Worm (Caenorhabditis elegans): ENCODE data around the gene C39F7.5.

Gene C39F7.5

DNA sequence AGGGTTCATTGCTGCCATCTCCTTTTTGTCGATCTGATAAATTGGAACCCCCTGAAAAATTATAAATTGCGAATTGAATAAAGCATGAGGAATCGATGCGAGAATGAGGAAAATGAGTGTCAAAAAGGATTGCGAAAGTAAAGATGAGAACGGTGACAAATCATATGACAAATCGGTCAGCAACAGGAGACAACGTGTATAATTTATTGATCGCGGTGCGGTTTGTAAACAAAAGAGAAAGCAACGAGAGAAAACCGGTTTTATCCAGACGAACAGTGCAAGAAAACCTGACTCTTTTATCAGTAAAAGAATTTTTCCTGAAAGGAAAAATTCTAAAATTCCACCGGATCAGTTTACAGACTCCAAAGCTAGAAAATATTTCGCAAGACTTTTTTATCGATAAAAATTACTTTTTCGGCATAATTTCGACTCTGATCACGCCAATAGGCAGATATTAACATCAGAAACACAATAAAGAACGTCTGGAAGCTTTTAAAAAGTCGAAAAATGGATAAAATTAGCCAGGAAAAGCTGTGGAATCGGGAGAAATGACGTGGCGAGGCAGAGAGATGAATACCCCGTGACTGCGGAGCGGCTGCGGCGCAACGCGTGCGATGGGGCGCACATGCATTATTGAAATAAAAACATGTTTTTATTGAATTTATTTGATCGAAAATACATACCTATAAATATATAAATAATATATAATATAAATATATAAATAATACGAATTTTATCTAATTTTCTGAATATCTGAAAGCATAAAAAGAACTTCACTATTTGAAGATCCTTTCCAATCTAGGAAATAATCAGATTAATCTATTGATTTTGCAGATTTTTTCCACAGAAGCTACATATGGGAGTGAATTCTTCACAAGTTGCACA, at the start of gene C39F7.5, which contains the start of gene rab-1:
Gene C39F7.5 (plus strand): TSS at position 835 of the 885 bp plus-strand sequence.
Gene rab-1 (minus strand): TSS at position 51 of the 885 bp plus-strand sequence.
- peak; percentile 42 for TF ChIP-seq lsy-2 (tag; optimal IDR thresholded peaks at IDR 0.05)
- peak; percentile 41 for TF ChIP-seq pha-4 (tag; optimal IDR thresholded peaks at IDR 0.05)
- peak; percentile 84 for TF ChIP-seq mep-1 (tag; optimal IDR thresholded peaks at IDR 0.05)
- no peak for TF ChIP-seq unc-120 (tag; optimal IDR thresholded peaks at IDR 0.05; ENCODE audit: poor library complexity, severe bottlenecking)
- TF ChIP-seq nhr-28 (tag; optimal IDR thresholded peaks at IDR 0.05) = no peak
- no peak for TF ChIP-seq nhr-12 (tag; optimal IDR thresholded peaks at IDR 0.05)
- TF ChIP-seq ham-2 (GFP tag; optimal IDR thresholded peaks at IDR 0.05) = peak; percentile 65
- TF ChIP-seq ces-1 (GFP tag; optimal IDR thresholded peaks at IDR 0.05) = peak; percentile 56
- no peak for TF ChIP-seq elt-1 (tag; optimal IDR thresholded peaks at IDR 0.05; ENCODE audit: borderline replicate concordance, insufficient read depth)
- TF ChIP-seq sptf-1 (tag; optimal IDR thresholded peaks at IDR 0.05) = peak; percentile 12
- TF ChIP-seq unc-39 (tag; optimal IDR thresholded peaks at IDR 0.05) = no peak
- TF ChIP-seq flh-1 (GFP tag; optimal IDR thresholded peaks at IDR 0.05) = no peak
- TF ChIP-seq lin-13 (tag; optimal IDR thresholded peaks at IDR 0.05) = peak; percentile 10
- TF ChIP-seq ceh-39 (tag; optimal IDR thresholded peaks at IDR 0.05) = peak; percentile 11

DNA sequence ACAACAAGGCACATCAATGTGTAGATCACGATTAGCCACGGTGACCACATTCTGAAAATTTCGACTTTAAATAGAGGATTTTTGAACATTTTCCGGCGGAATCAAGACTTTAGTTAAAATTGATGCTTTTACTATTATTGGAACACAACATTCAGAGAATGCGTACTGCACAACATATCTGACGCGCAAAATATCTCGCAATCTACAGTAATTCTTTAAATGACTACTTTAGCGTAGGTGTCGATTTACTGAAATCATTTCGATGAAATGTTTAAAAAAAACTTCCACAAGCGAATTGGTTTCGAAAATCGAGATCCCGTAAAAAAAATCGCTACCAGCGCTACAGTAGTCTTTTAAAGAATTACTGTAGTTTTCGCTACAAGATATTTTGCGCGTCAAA, 44.1 kb upstream of the C39F7.5 start, which contains the start of gene Y50D4A.10:
Gene Y50D4A.10 (minus strand): TSS at position 57 of the 400 bp plus-strand sequence.
- TF ChIP-seq zip-8 (tag; optimal IDR thresholded peaks at IDR 0.05) (peak; percentile 84), sem-2 (GFP tag; optimal IDR thresholded peaks at IDR 0.05) (no peak), ceh-39 (tag; optimal IDR thresholded peaks at IDR 0.05) (no peak), cnd-1 (tag; optimal IDR thresholded peaks at IDR 0.05) (no peak), mls-2 (tag; optimal IDR thresholded peaks at IDR 0.05) (no peak), nhr-28 (tag; optimal IDR thresholded peaks at IDR 0.05) (no peak), ceh-83 (GFP tag; optimal IDR thresholded peaks at IDR 0.05) (no peak), unc-120 (tag; optimal IDR thresholded peaks at IDR 0.05; ENCODE audit: poor library complexity, severe bottlenecking) (no peak)

DNA sequence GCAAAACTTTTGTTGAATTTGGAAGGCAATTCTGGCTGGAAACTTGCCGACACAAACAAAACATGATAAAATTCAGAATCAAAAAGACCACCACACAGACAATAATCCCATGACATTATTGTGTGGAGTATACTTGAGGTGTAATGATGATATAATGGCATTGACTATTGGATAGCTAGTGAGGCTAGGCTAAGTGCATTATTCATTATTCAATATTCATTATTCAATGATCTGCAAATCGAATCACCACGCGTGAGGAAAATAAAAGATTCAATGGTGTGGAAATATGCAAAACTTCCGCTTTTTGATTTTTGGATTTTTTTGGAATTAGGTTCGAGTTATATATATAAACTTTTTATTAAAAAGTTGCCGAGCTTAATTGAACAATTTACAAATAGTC, 41.0 kb upstream of the C39F7.5 start:
- TF ChIP-seq ces-1 (GFP tag; optimal IDR thresholded peaks at IDR 0.05) (peak; percentile 98), tbx-8 (GFP tag; optimal IDR thresholded peaks at IDR 0.05) (no peak)

DNA sequence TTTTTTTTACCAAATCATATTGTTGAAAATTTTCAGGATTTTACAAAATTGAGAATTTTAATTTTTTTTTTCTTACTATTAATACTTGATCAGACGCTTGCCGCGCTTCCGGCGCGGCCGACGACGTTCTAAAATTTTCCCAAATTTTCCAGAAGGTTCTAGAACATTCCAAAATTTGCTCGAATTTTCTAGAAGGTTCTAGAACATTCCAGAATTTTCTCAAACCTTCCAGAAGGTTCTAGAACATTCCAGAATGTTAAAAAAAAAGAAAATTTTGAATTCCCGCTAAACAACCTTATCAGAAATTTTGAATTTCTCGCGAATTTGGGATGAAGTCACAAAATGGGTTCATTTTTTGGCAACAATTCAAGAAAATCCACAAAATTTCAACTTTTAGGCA, 38.3 kb upstream of the C39F7.5 start:
- TF ChIP-seq nhr-12 (tag; optimal IDR thresholded peaks at IDR 0.05) (no peak), ces-1 (GFP tag; optimal IDR thresholded peaks at IDR 0.05) (no peak), ztf-11 (tag; optimal IDR thresholded peaks at IDR 0.05) (no peak), sptf-1 (tag; optimal IDR thresholded peaks at IDR 0.05) (no peak), lsy-2 (tag; optimal IDR thresholded peaks at IDR 0.05) (no peak), mab-5 (tag; optimal IDR thresholded peaks at IDR 0.05) (no peak), ceh-43 (GFP tag; optimal IDR thresholded peaks at IDR 0.05) (no peak), M03D4.4 (tag; optimal IDR thresholded peaks at IDR 0.05) (no peak), lin-32 (GFP tag; optimal IDR thresholded peaks at IDR 0.05) (no peak), unc-120 (tag; optimal IDR thresholded peaks at IDR 0.05; ENCODE audit: poor library complexity, severe bottlenecking) (no peak)

DNA sequence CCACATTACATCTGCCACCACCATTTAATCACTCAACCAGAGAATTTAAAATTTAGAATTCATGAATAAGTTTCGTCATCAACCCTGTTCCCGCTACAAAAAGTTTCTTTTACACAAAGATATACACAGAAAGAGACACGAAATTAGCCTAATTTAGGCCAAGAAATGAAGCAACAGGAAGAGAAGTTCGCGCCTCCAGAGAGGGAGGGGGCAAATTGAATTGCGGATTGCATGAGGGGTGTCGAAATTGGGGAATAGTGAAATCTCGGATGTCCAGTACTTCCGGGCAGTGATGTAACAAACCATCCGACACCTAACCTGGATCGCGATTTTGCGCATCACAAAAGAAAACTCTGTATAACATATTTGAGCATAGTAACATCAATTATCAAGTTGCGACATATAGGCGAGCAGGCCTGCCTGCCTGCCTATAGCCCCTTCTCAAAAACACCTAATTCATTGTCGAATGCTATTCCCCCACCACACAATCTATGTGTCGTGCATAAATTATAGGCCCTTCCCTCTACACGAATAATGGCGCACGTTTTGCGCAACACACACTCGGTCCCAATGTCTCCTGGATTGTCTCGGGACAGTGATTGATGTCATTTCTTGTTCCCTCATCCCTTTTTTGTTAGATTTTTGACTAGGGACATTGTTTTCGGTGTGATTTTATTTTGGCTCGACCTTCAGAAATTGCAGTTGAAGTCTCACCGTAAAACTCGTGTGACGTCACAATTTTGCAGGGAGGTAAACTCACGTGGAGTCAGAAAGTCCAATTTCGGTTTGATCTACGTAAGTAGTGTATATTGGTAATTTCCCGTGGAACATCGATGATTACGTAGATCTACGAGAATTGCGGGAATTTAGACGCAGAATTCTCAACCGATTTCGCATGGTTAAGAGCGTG, 36.6 kb upstream of the C39F7.5 start:
- TF ChIP-seq ces-1 (GFP tag; optimal IDR thresholded peaks at IDR 0.05) = peak; percentile 88
- no peak for TF ChIP-seq mep-1 (tag; optimal IDR thresholded peaks at IDR 0.05)
- peak; percentile 57 for TF ChIP-seq zip-8 (tag; optimal IDR thresholded peaks at IDR 0.05)
- TF ChIP-seq nhr-2 (tag; optimal IDR thresholded peaks at IDR 0.05) = peak; percentile 18
- peak; percentile 81 for TF ChIP-seq unc-62 (GFP tag; optimal IDR thresholded peaks at IDR 0.05)
- no peak for TF ChIP-seq nhr-12 (tag; optimal IDR thresholded peaks at IDR 0.05)

Data from whole organism, mixed stage, embryonic.